Fruit fly (Drosophila melanogaster) whole organism, adult: ENCODE results near the gene iav.

Experiments used
- CG14711 ChIP-seq: fragments of 200-800 bp; sonication (Bioruptor generic); optimal IDR thresholded peaks from 2 replicates; lab custom pipeline; 2018; ENCODE audit warnings: missing biosample characterization, mild to moderate bottlenecking, missing genetic modification characterization, moderate library complexity
- CG1620 ChIP-seq: fragments of 200-800 bp; sonication (Bioruptor generic); optimal IDR thresholded peaks from 2 replicates; lab custom pipeline; 2016; ENCODE audit warnings: missing biosample characterization, missing genetic modification characterization
- CG33017 ChIP-seq: fragments of 200-800 bp; sonication (Bioruptor generic); optimal IDR thresholded peaks from 2 replicates; lab custom pipeline; 2018; ENCODE audit warnings: missing biosample characterization, mild to moderate bottlenecking, missing genetic modification characterization, moderate library complexity
- CG7101 ChIP-seq: fragments of 200-800 bp; sonication (Bioruptor generic); optimal IDR thresholded peaks from 2 replicates; lab custom pipeline; 2018; ENCODE audit warnings: missing biosample characterization, mild to moderate bottlenecking, missing genetic modification characterization, moderate library complexity
- Clk ChIP-seq: fragments of 200-800 bp; sonication (Bioruptor generic); optimal IDR thresholded peaks from 2 replicates; lab custom pipeline; 2017; ENCODE audit warnings: missing biosample characterization, missing genetic modification characterization
- Crg-1 ChIP-seq: fragments of 200-800 bp; sonication (Bioruptor generic); optimal IDR thresholded peaks from 2 replicates; lab custom pipeline; 2016; ENCODE audit warnings: missing biosample characterization, missing genetic modification characterization
- cnc ChIP-seq, 2 experiments: fragments of >200 bp; optimal IDR thresholded peaks; 2 replicates each; lab custom pipeline; 2017
- kay ChIP-seq: fragments of 200-800 bp; sonication (Bioruptor generic); peaks from one replicate; lab custom pipeline; 2016; ENCODE audit warnings: missing biosample characterization, missing genetic modification characterization, borderline replicate concordance
- pad ChIP-seq: fragments of 200-800 bp; sonication (Bioruptor generic); optimal IDR thresholded peaks from 3 replicates; lab custom pipeline; 2017; ENCODE audit warnings: missing biosample characterization, missing genetic modification characterization, mild to moderate bottlenecking, moderate library complexity, missing genetic modification reagents
- toe ChIP-seq: fragments of 200-800 bp; sonication (Bioruptor generic); optimal IDR thresholded peaks from 2 replicates; lab custom pipeline; 2016; ENCODE audit warnings: missing biosample characterization, missing genetic modification characterization

- TF ChIP-seq kay (GFP tag; lab: Kevin White, UChicago) (no peak), cnc (optimal IDR thresholded peaks at IDR 0.05; lab: Kevin White, UChicago) (no peak), Clk (GFP tag; lab: Kevin White, UChicago) (no peak), CG14711 (no peak), Crg-1 (GFP tag; lab: Kevin White, UChicago) (no peak), CG7101 (tag; lab: Kevin White, UChicago) (no peak), CG1620 (GFP tag; lab: Kevin White, UChicago) (no peak), toe (GFP tag; lab: Kevin White, UChicago) (no peak), CG33017 (tag; lab: Kevin White, UChicago) (no peak), pad (GFP tag; lab: Kevin White, UChicago) (no peak)
Measured at dm6 chrX:6794826-6795225, 19.0 kb upstream of the iav start.
